Worm (Caenorhabditis elegans): Measurements from ENCODE around the gene mtm-9.

The mtm-9 gene

ce11 chrV:3697071-3697470, 46.3 kb upstream of the mtm-9 start:
- TF ChIP-seq blmp-1 (tag; optimal IDR thresholded peaks at IDR 0.05) (peak; percentile 62), lin-35 (GFP tag; optimal IDR thresholded peaks at IDR 0.05) (peak in 1 of 2 experiments; percentile 10), nhr-77 (tag; optimal IDR thresholded peaks at IDR 0.05) (no peak), mdl-1 (tag; optimal IDR thresholded peaks at IDR 0.05) (peak in 1 of 2 experiments; percentile 23), dpl-1 (GFP tag; optimal IDR thresholded peaks at IDR 0.05) (no peak), nhr-20 (tag; optimal IDR thresholded peaks at IDR 0.05) (peak; percentile 24), sup-37 (GFP tag; optimal IDR thresholded peaks at IDR 0.05) (no peak), ceh-63 (GFP tag; optimal IDR thresholded peaks at IDR 0.05) (no peak), nhr-71 (tag; optimal IDR thresholded peaks at IDR 0.05) (peak; percentile 38), elt-3 (tag; optimal IDR thresholded peaks at IDR 0.05) (peak in 1 of 6 experiments; percentile 58), unc-86 (tag; optimal IDR thresholded peaks at IDR 0.05) (no peak), vab-15 (tag; optimal IDR thresholded peaks at IDR 0.05) (no peak), nhr-85 (tag) (peak; percentile 43), snu-23 (GFP tag; optimal IDR thresholded peaks at IDR 0.05) (peak; percentile 11), elt-2 (tag; optimal IDR thresholded peaks at IDR 0.05) (peak; percentile 86), efl-1 (optimal IDR thresholded peaks at IDR 0.05) (no peak), efl-1 (GFP tag; optimal IDR thresholded peaks at IDR 0.05 in 1 of 2) (peak in 1 of 2 experiments; percentile 48), lin-14 (GFP tag; optimal IDR thresholded peaks at IDR 0.05) (peak; percentile 34), lsy-2 (tag; optimal IDR thresholded peaks at IDR 0.05) (peak in 1 of 2 experiments; percentile 41), ceh-82 (tag; optimal IDR thresholded peaks at IDR 0.05) (no peak)

- TF ChIP-seq egl-13 (tag; optimal IDR thresholded peaks at IDR 0.05) (no peak), unc-98 (GFP tag; IDR thresholded peaks at IDR 0.05) (no peak), unc-62 (GFP tag; optimal IDR thresholded peaks at IDR 0.05) (no peak), mef-2 (tag; optimal IDR thresholded peaks at IDR 0.05) (no peak), fkh-10 (GFP tag; optimal IDR thresholded peaks at IDR 0.05) (no peak), nhr-28 (tag; optimal IDR thresholded peaks at IDR 0.05) (no peak), rnt-1 (tag; optimal IDR thresholded peaks at IDR 0.05) (no peak), nhr-11 (tag; optimal IDR thresholded peaks at IDR 0.05) (no peak), nhr-77 (tag; optimal IDR thresholded peaks at IDR 0.05) (no peak), sup-37 (GFP tag; optimal IDR thresholded peaks at IDR 0.05) (no peak)
These were observed 44.9 kb upstream of the mtm-9 start for ce11 chrV:3698497-3698896.

ce11 chrV:3702998-3703397, 40.4 kb upstream of the mtm-9 start:
- TF ChIP-seq grh-1 (GFP tag; IDR thresholded peaks at IDR 0.05) (no peak), snu-23 (GFP tag; optimal IDR thresholded peaks at IDR 0.05) (peak; percentile 16), nhr-85 (tag) (peak; percentile 12), mep-1 (tag; optimal IDR thresholded peaks at IDR 0.05) (peak; percentile 1), nhr-20 (tag; optimal IDR thresholded peaks at IDR 0.05) (no peak), efl-1 (optimal IDR thresholded peaks at IDR 0.05) (peak; percentile 26 to 61), efl-1 (GFP tag; optimal IDR thresholded peaks at IDR 0.05 in 1 of 2) (peak in 1 of 2 experiments; percentile 91), dsc-1 (tag; optimal IDR thresholded peaks at IDR 0.05) (peak; percentile 3), irx-1 (tag; optimal IDR thresholded peaks at IDR 0.05) (no peak), ceh-82 (tag; optimal IDR thresholded peaks at IDR 0.05) (no peak), lin-14 (GFP tag; optimal IDR thresholded peaks at IDR 0.05) (peak; percentile 21), mab-9 (GFP tag; IDR thresholded peaks at IDR 0.05) (no peak), fkh-4 (tag; optimal IDR thresholded peaks at IDR 0.05; ENCODE audit: borderline replicate concordance) (no peak), swsn-7 (tag; optimal IDR thresholded peaks at IDR 0.05) (peak; percentile 13), nhr-19 (GFP tag; conservative IDR thresholded peaks at IDR 0.05) (no peak), nhr-71 (tag; optimal IDR thresholded peaks at IDR 0.05) (peak; percentile 9), lin-35 (GFP tag; optimal IDR thresholded peaks at IDR 0.05) (peak in 1 of 2 experiments; percentile 6), unc-130 (tag; optimal IDR thresholded peaks at IDR 0.05) (no peak)

ce11 chrV:3703888-3704287, 39.5 kb upstream of the mtm-9 start:
- peak; percentile 72 for TF ChIP-seq skn-1 (tag; optimal IDR thresholded peaks at IDR 0.05)
- TF ChIP-seq vab-15 (tag; optimal IDR thresholded peaks at IDR 0.05) = no peak
- TF ChIP-seq elt-2 (tag; optimal IDR thresholded peaks at IDR 0.05) = peak; percentile 21
- peak; percentile 43 for TF ChIP-seq fkh-10 (GFP tag; optimal IDR thresholded peaks at IDR 0.05)
- TF ChIP-seq ama-1 (optimal IDR thresholded peaks at IDR 0.05) = no peak
- no peak for TF ChIP-seq C16A3.4 (tag; optimal IDR thresholded peaks at IDR 0.05)
- no peak for TF ChIP-seq lin-15B (tag; optimal IDR thresholded peaks at IDR 0.05)
- TF ChIP-seq ztf-4 (tag; optimal IDR thresholded peaks at IDR 0.05) = no peak
- TF ChIP-seq swsn-7 (tag; optimal IDR thresholded peaks at IDR 0.05) = peak; percentile 86
- peak; percentile 84 for TF ChIP-seq nhr-20 (tag; optimal IDR thresholded peaks at IDR 0.05)
- TF ChIP-seq pag-3 (tag; optimal IDR thresholded peaks at IDR 0.05; ENCODE audit: borderline replicate concordance, insufficient read depth) = no peak
- TF ChIP-seq sox-4 (tag; optimal IDR thresholded peaks at IDR 0.05) = no peak
- no peak for TF ChIP-seq C34B4.2 (tag; optimal IDR thresholded peaks at IDR 0.05)
- TF ChIP-seq nhr-85 (tag) = peak; percentile 69
- TF ChIP-seq irx-1 (tag; optimal IDR thresholded peaks at IDR 0.05) = peak; percentile 48
- TF ChIP-seq ceh-88 (GFP tag; IDR thresholded peaks at IDR 0.05) = no peak
- peak; percentile 34 for TF ChIP-seq jun-1 (tag; optimal IDR thresholded peaks at IDR 0.05)
- peak; percentile 53 for TF ChIP-seq nhr-90 (tag; optimal IDR thresholded peaks at IDR 0.05; ENCODE audit: poor library complexity)
